Worm (Caenorhabditis elegans): Measurements from ENCODE around the gene F21A3.4.

The F21A3.4 gene

DNA sequence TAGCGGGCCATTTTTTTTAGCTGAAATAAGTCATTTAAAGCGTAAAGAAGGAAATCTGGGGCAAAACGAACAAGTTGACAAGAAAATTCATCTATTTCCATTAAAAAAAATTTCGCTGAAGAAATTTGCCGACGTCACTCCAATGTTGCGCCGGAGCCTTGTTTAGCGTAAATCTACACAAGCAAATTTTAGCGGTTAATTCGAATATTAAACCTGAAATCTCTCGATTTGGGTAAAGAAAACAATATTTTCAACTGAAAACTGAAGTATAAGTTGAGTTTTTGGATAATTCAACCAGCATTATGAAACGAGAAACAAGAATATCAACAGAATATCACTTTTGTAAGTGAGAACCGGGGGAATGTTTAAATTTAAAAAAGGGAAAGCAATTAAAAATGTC is 42.0 kb downstream of the F21A3.4 start, which contains the start of gene F28F8.9:
F28F8.9 (minus strand) TSS at position 288 of the 400 bp plus-strand sequence.
- peak; percentile 89 for TF ChIP-seq dpl-1 (GFP tag; optimal IDR thresholded peaks at IDR 0.05)
- no peak for TF ChIP-seq hif-1 (tag; optimal IDR thresholded peaks at IDR 0.05)
- TF ChIP-seq lin-38 (GFP tag; IDR thresholded peaks at IDR 0.05) = peak; percentile 11; the same call in 1 of the 2 replicates
- TF ChIP-seq fos-1 (tag; optimal IDR thresholded peaks at IDR 0.05) = no peak
- peak in 1 of 2 experiments; percentile 76 for TF ChIP-seq lsy-2 (tag; optimal IDR thresholded peaks at IDR 0.05)
- TF ChIP-seq T20F7.1 (GFP tag; optimal IDR thresholded peaks at IDR 0.05) = peak; percentile 95
- peak in 1 of 2 experiments; percentile 77 for TF ChIP-seq unc-62 (GFP tag; optimal IDR thresholded peaks at IDR 0.05 in 1 of 2)
- no peak for TF ChIP-seq unc-62 (tag; optimal IDR thresholded peaks at IDR 0.05)
- peak; percentile 54 for TF ChIP-seq R02D3.7 (tag; optimal IDR thresholded peaks at IDR 0.05)
- TF ChIP-seq nhr-237 (tag; optimal IDR thresholded peaks at IDR 0.05) = no peak
- peak; percentile 70 for TF ChIP-seq mes-2 (tag; optimal IDR thresholded peaks at IDR 0.05; ENCODE audit: poor library complexity, severe bottlenecking)
- TF ChIP-seq nhr-6 (tag; optimal IDR thresholded peaks at IDR 0.05) = peak; percentile 21
- peak; percentile 30 for TF ChIP-seq hlh-30 (tag; optimal IDR thresholded peaks at IDR 0.05; ENCODE audit: insufficient read depth)

DNA sequence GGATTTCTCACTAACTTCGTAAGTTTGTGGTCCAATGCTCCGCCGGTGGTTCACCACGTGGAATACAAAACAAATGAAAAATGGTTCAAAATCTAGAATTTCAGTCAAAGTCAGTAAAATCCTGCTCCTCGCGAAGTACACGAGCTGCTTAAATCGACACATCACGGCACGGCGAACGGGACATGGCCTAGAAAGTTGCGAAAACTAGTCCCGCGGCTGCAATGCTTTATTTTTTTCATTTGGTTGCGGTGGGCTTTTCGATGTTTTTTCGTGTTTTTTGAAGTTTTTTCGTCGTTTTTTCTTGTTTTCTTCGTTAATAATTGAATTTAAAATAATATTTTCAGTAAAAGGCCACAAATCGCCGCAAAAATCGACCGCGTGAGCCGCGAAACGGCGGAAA is 49.3 kb downstream of the F21A3.4 start:
- peak; percentile 77 for TF ChIP-seq mes-2 (tag; optimal IDR thresholded peaks at IDR 0.05; ENCODE audit: poor library complexity, severe bottlenecking)
